Worm (Caenorhabditis elegans): ENCODE data around the gene nphp-2.

DNA sequence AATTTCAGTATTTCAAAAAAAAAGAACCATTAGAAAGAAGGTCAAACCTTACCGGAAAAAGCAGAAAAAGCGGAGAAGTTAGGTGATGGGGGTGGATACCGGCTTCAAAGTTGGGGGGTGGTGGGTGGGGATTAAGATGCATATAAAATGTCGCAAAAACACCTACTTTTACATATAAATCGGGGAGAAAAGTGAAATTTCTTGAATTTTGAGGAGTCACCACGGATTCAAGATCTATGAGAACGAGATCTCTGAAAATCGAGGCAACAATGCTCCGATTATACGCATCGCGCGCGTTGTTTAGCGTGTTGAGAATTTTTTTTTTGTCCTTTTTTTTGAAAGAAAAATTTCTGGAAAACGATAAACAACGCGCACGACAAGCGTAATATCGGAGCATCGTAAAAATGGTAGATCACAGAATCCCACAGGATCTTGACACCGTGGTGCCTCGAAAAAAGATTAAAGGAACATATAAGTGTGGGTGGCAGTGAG lies 20.0 kb upstream of the nphp-2 start:
- no peak for TF ChIP-seq mdl-1 (tag; optimal IDR thresholded peaks at IDR 0.05)
- no peak for TF ChIP-seq nhr-12 (tag; optimal IDR thresholded peaks at IDR 0.05)
- peak in 1 of 2 experiments; percentile 10 for TF ChIP-seq lsy-2 (tag; optimal IDR thresholded peaks at IDR 0.05)
- TF ChIP-seq unc-62 (GFP tag; optimal IDR thresholded peaks at IDR 0.05): no peak
- no peak for TF ChIP-seq elt-1 (tag; optimal IDR thresholded peaks at IDR 0.05)
- TF ChIP-seq nhr-237 (tag; optimal IDR thresholded peaks at IDR 0.05): no peak
- TF ChIP-seq nhr-11 (tag; optimal IDR thresholded peaks at IDR 0.05): no peak

Data from whole organism, L2 larva.